Worm (Caenorhabditis elegans) whole organism, L1 larva: ENCODE results near the gene hpo-7.

Experiments used
- C04F5.9 ChIP-seq: sonication (generic microtip); optimal IDR thresholded peaks from 2 replicates; lab custom pipeline; 2016; ENCODE audit warnings: missing genetic modification characterization, missing compliant biosample characterization

Gene hpo-7

ce11 chrII:2083726-2084179 is 51.8 kb downstream of the hpo-7 start, which contains the start of the genes T16A1.5 and fbxc-49:
T16A1.5 (minus strand) TSS chrII:2083826.
fbxc-49 (plus strand) TSS chrII:2084129.
- no peak for TF ChIP-seq C04F5.9 (tag; lab: Kevin White, UChicago)
